Fruit fly (Drosophila melanogaster): ENCODE results near the gene CG14397.

Gene CG14397

DNA sequence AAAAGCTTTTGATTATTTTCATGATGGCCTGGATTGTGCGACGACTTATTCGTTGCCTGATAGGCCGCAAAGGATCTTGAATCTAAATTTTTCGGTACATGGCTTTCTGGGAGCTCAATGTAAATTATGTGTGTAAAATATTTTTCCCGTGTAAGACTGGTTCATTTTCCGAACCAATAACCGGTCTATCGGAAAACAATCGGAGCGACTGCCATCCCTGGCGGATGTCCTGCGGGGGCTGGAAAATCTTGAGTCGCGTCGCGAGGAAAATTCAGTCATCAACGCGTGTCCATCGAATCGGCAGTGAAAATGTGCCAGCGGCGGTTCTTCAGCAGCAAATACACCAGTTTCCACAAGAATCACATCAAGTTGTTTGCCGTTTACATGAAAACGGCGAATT is 13.3 kb downstream of the CG14397 start, which contains the start of the genes CG46307 and Nhe2 (continued):
- TF ChIP-seq ham (GFP tag; IDR thresholded peaks at IDR 0.05) (no peak), amos (GFP tag; IDR thresholded peaks at IDR 0.05; ENCODE audit: partially characterized antibody) (peak; percentile 38; the same call in 1 of the 2 replicates), CG30431 (GFP tag; optimal IDR thresholded peaks at IDR 0.05) (no peak), ATbp (GFP tag; optimal IDR thresholded peaks at IDR 0.05) (no peak), ems (GFP tag; optimal IDR thresholded peaks at IDR 0.05) (no peak), cwo (GFP tag; optimal IDR thresholded peaks at IDR 0.05) (no peak), Gug (GFP tag; IDR thresholded peaks at IDR 0.05) (no peak), CG17328 (GFP tag; IDR thresholded peaks at IDR 0.05) (no peak), Trl (optimal IDR thresholded peaks at IDR 0.05) (no peak), Trl (GFP tag; optimal IDR thresholded peaks at IDR 0.05) (no peak), HLH4C (GFP tag; IDR thresholded peaks at IDR 0.05; ENCODE audit: partially characterized antibody) (no peak), Dip3 (GFP tag; optimal IDR thresholded peaks at IDR 0.05) (no peak), CG6765 (GFP tag; optimal IDR thresholded peaks at IDR 0.05) (no peak), unc-4 (GFP tag; IDR thresholded peaks at IDR 0.05; ENCODE audit: partially characterized antibody) (no peak), CG9609 (GFP tag; optimal IDR thresholded peaks at IDR 0.05) (no peak), ind (GFP tag; optimal IDR thresholded peaks at IDR 0.05) (no peak), CG14860 (GFP tag; IDR thresholded peaks at IDR 0.05; ENCODE audit: partially characterized antibody) (no peak), CG9215 (GFP tag; IDR thresholded peaks at IDR 0.05) (no peak), CG13424 (tag; optimal IDR thresholded peaks at IDR 0.05) (no peak), Doc3 (GFP tag; IDR thresholded peaks at IDR 0.05; ENCODE audit: partially characterized antibody) (no peak), jumu (GFP tag; optimal IDR thresholded peaks at IDR 0.05) (no peak), GATAe (GFP tag; conservative IDR thresholded peaks at IDR 0.05) (no peak), Abd-B (GFP tag; optimal IDR thresholded peaks at IDR 0.05) (no peak), CG11093 (GFP tag; IDR thresholded peaks at IDR 0.05) (no peak), MTF-1 (GFP tag; optimal IDR thresholded peaks at IDR 0.05; ENCODE audit: borderline replicate concordance) (no peak), gsb (GFP tag; IDR thresholded peaks at IDR 0.05) (no peak), H2.0 (GFP tag; IDR thresholded peaks at IDR 0.05) (no peak), cad (GFP tag; optimal IDR thresholded peaks at IDR 0.05) (no peak), Dbx (GFP tag; IDR thresholded peaks at IDR 0.05) (no peak), CG10366 (GFP tag; IDR thresholded peaks at IDR 0.05) (no peak), lab (GFP tag; optimal IDR thresholded peaks at IDR 0.05) (no peak), Vsx1 (GFP tag; optimal IDR thresholded peaks at IDR 0.05) (no peak), maf-S (GFP tag; optimal IDR thresholded peaks at IDR 0.05) (no peak), CG6854 (GFP tag; optimal IDR thresholded peaks at IDR 0.05) (no peak), CG32772 (GFP tag; IDR thresholded peaks at IDR 0.05) (no peak), klu (GFP tag; IDR thresholded peaks at IDR 0.05) (no peak), CG34224 (GFP tag; IDR thresholded peaks at IDR 0.05; ENCODE audit: partially characterized antibody) (no peak), Optix (GFP tag; IDR thresholded peaks at IDR 0.05) (no peak), ERR (GFP tag; optimal IDR thresholded peaks at IDR 0.05) (no peak), ac (GFP tag; optimal IDR thresholded peaks at IDR 0.05) (no peak), pum (GFP tag; optimal IDR thresholded peaks at IDR 0.05) (no peak), ken (GFP tag; IDR thresholded peaks at IDR 0.05) (no peak), dysf (GFP tag; IDR thresholded peaks at IDR 0.05) (no peak), CG33213 (GFP tag; optimal IDR thresholded peaks at IDR 0.05) (no peak), Scr (GFP tag; IDR thresholded peaks at IDR 0.05; ENCODE audit: partially characterized antibody) (peak; percentile 25; the same call in 1 of the 2 replicates), grn (GFP tag; optimal IDR thresholded peaks at IDR 0.05) (no peak), hbn (GFP tag; IDR thresholded peaks at IDR 0.05; ENCODE audit: partially characterized antibody) (no peak), nau (GFP tag; optimal IDR thresholded peaks at IDR 0.05) (no peak), CG2202 (tag; optimal IDR thresholded peaks at IDR 0.05) (no peak), scrt (GFP tag; optimal IDR thresholded peaks at IDR 0.05) (peak; percentile 5), CG7357 (GFP tag; IDR thresholded peaks at IDR 0.05) (no peak), Lhr (GFP tag; optimal IDR thresholded peaks at IDR 0.05) (peak; percentile 57)

All from whole organism, embryonic.